Worm (Caenorhabditis elegans) whole organism, late embryonic: ENCODE data around the gene Y81B9A.4.

Source experiments
- C38D4.7 ChIP-seq: fragments of 200-800 bp; sonication (Bioruptor generic); optimal IDR thresholded peaks from 2 replicates; lab custom pipeline; 2018; ENCODE audit warnings: mild to moderate bottlenecking, missing genetic modification characterization, moderate library complexity, missing compliant biosample characterization
- ahr-1 ChIP-seq: sonication (generic microtip); optimal IDR thresholded peaks from 2 replicates; lab custom pipeline; 2016; ENCODE audit warnings: missing genetic modification characterization, missing compliant biosample characterization
- ceh-19 ChIP-seq: fragments of 200-800 bp; sonication (Bioruptor generic); optimal IDR thresholded peaks from 2 replicates; lab custom pipeline; 2018; ENCODE audit warnings: mild to moderate bottlenecking, missing genetic modification characterization, missing compliant biosample characterization
- gmeb-2 ChIP-seq: sonication (generic microtip); optimal IDR thresholded peaks from 2 replicates; lab custom pipeline; 2016; ENCODE audit warnings: missing genetic modification characterization, inconsistent platforms, missing compliant biosample characterization

- TF ChIP-seq ahr-1 (tag; lab: Kevin White, UChicago) = no peak
- no peak for TF ChIP-seq ceh-19 (GFP tag; lab: Kevin White, UChicago)
- no peak for TF ChIP-seq C38D4.7 (GFP tag; lab: Kevin White, UChicago)
- no peak for TF ChIP-seq gmeb-2
Measured at ce11 chrX:9166921-9167320, 13.8 kb downstream of the Y81B9A.4 start, which contains the start of gene B0563.10.
